Fruit fly (Drosophila melanogaster) whole organism, prepupa: Measurements from ENCODE around the gene Rcd2.
A peak's percentile ranks its signal among the peaks of the same experiment; 100 is the strongest.

Source experiments
- CG10669 ChIP-seq: fragments of 200-800 bp; sonication (Bioruptor generic); optimal IDR thresholded peaks from 3 replicates; lab custom pipeline; 2018; ENCODE audit warnings: missing biosample characterization, mild to moderate bottlenecking, missing genetic modification characterization, moderate library complexity
- CG11294 ChIP-seq: fragments of 200-800 bp; sonication (Bioruptor generic); IDR thresholded peaks from 2 replicates; pipeline ENCODE4 v1.3.6; 2022; ENCODE audit warnings: missing biosample characterization, missing genetic modification characterization
- CG15336 ChIP-seq: fragments of 200-800 bp; sonication (Bioruptor generic); IDR thresholded peaks from 2 replicates; pipeline ENCODE4 v1.3.6; 2022; ENCODE audit warnings: missing biosample characterization, missing genetic modification characterization
- CG3032 ChIP-seq: fragments of 200-800 bp; optimal IDR thresholded peaks from 2 replicates; lab custom pipeline; 2019; ENCODE audit warnings: missing biosample characterization, mild to moderate bottlenecking, missing genetic modification characterization, moderate library complexity
- CG31627 ChIP-seq: fragments of 200-800 bp; sonication (Bioruptor generic); optimal IDR thresholded peaks from 3 replicates; lab custom pipeline; 2016; ENCODE audit warnings: missing biosample characterization, missing genetic modification characterization
- CG32006 ChIP-seq: fragments of 200-800 bp; sonication (Bioruptor generic); optimal IDR thresholded peaks from 3 replicates; lab custom pipeline; 2017; ENCODE audit warnings: missing biosample characterization, mild to moderate bottlenecking, missing genetic modification characterization
- CG34406 ChIP-seq: fragments of 200-800 bp; sonication (Bioruptor generic); optimal IDR thresholded peaks from 3 replicates; lab custom pipeline; 2016; ENCODE audit warnings: missing biosample characterization, missing genetic modification characterization
- CG3919 ChIP-seq: fragments of 200-800 bp; sonication (Bioruptor generic); optimal IDR thresholded peaks from 3 replicates; lab custom pipeline; 2016; ENCODE audit warnings: missing biosample characterization, missing genetic modification characterization
- CG4318 ChIP-seq: fragments of 200-800 bp; sonication (Bioruptor generic); optimal IDR thresholded peaks from 3 replicates; lab custom pipeline; 2017; ENCODE audit warnings: missing biosample characterization, mild to moderate bottlenecking, missing genetic modification characterization
- CG6163 ChIP-seq: fragments of 200-800 bp; sonication (Bioruptor generic); IDR thresholded peaks from 3 replicates; pipeline ENCODE4 v1.3.6; 2022; ENCODE audit warnings: missing biosample characterization, missing genetic modification characterization
- CG6276 ChIP-seq: fragments of 200-800 bp; sonication (Bioruptor generic); optimal IDR thresholded peaks from 2 replicates; lab custom pipeline; 2017; ENCODE audit warnings: missing biosample characterization, mild to moderate bottlenecking, missing genetic modification characterization
- CG6792 ChIP-seq: fragments of 200-800 bp; sonication (Bioruptor generic); optimal IDR thresholded peaks from 3 replicates; lab custom pipeline; 2016; ENCODE audit warnings: missing biosample characterization, missing genetic modification characterization
- CG6854 ChIP-seq: fragments of 200-800 bp; sonication (Bioruptor generic); optimal IDR thresholded peaks from 2 replicates; lab custom pipeline; 2017; ENCODE audit warnings: missing biosample characterization, mild to moderate bottlenecking, missing genetic modification characterization
- CG8119 ChIP-seq: fragments of 200-800 bp; sonication (Bioruptor generic); IDR thresholded peaks from 3 replicates; pipeline ENCODE4 v1.3.6; 2022; ENCODE audit warnings: missing biosample characterization, missing genetic modification characterization
- CG8632 ChIP-seq: fragments of 200-800 bp; sonication (Bioruptor generic); optimal IDR thresholded peaks from 3 replicates; lab custom pipeline; 2016; ENCODE audit warnings: missing biosample characterization, missing genetic modification characterization
- CG9139 ChIP-seq: fragments of 200-800 bp; sonication (Bioruptor generic); optimal IDR thresholded peaks from 3 replicates; lab custom pipeline; 2017; ENCODE audit warnings: missing biosample characterization, mild to moderate bottlenecking, missing genetic modification characterization
- Eip78C ChIP-seq: fragments of 200-800 bp; sonication (Bioruptor generic); peaks from one replicate; lab custom pipeline; 2016; ENCODE audit warnings: missing biosample characterization, missing genetic modification characterization
- Eip93F ChIP-seq: fragments of 200-800 bp; sonication (Bioruptor generic); optimal IDR thresholded peaks from 2 replicates; lab custom pipeline; 2016; ENCODE audit warnings: missing biosample characterization, mild to moderate bottlenecking, missing genetic modification characterization
- Ets21C ChIP-seq: fragments of 200-800 bp; sonication (Bioruptor generic); optimal IDR thresholded peaks from 3 replicates; lab custom pipeline; 2016; ENCODE audit warnings: missing biosample characterization, missing genetic modification characterization
- Ets96B ChIP-seq: fragments of 200-800 bp; optimal IDR thresholded peaks from 2 replicates; lab custom pipeline; 2019; ENCODE audit warnings: missing biosample characterization, mild to moderate bottlenecking, missing genetic modification characterization, moderate library complexity
- Hr38 ChIP-seq: sonication (Bioruptor generic); optimal IDR thresholded peaks from 2 replicates; lab custom pipeline; 2016; ENCODE audit warnings: missing biosample characterization, missing genetic modification characterization
- Hr39 ChIP-seq: fragments of 200-800 bp; sonication (Bioruptor generic); optimal IDR thresholded peaks from 2 replicates; lab custom pipeline; 2016; ENCODE audit warnings: missing biosample characterization, missing genetic modification characterization
- Hr4 ChIP-seq: fragments of 200-800 bp; sonication (Bioruptor generic); optimal IDR thresholded peaks from 3 replicates; lab custom pipeline; 2016; ENCODE audit warnings: missing biosample characterization, missing genetic modification characterization
- Lpt ChIP-seq: fragments of 200-800 bp; sonication (Bioruptor generic); optimal IDR thresholded peaks from 3 replicates; lab custom pipeline; 2016; ENCODE audit warnings: missing biosample characterization, missing genetic modification characterization
- Met ChIP-seq: fragments of 200-800 bp; sonication (Bioruptor generic); optimal IDR thresholded peaks from 3 replicates; lab custom pipeline; 2016; ENCODE audit warnings: missing biosample characterization, missing genetic modification characterization
- OdsH ChIP-seq: fragments of 200-800 bp; sonication (Bioruptor generic); optimal IDR thresholded peaks from 3 replicates; lab custom pipeline; 2016; ENCODE audit warnings: missing biosample characterization, missing genetic modification characterization
- Smox ChIP-seq: fragments of 200-800 bp; sonication (Bioruptor generic); optimal IDR thresholded peaks from 3 replicates; lab custom pipeline; 2016; ENCODE audit warnings: missing biosample characterization, missing genetic modification characterization
- Sox102F ChIP-seq: fragments of 200-800 bp; sonication (Bioruptor generic); optimal IDR thresholded peaks from 2 replicates; lab custom pipeline; 2016; ENCODE audit warnings: missing biosample characterization, mild to moderate bottlenecking, missing genetic modification characterization
- Sox14 ChIP-seq: fragments of 200-800 bp; sonication (Bioruptor generic); optimal IDR thresholded peaks from 3 replicates; lab custom pipeline; 2016; ENCODE audit warnings: missing biosample characterization, missing genetic modification characterization
- Sox15 ChIP-seq: fragments of 200-800 bp; sonication (Bioruptor generic); optimal IDR thresholded peaks from 3 replicates; lab custom pipeline; 2016; ENCODE audit warnings: missing biosample characterization, missing genetic modification characterization
- achi ChIP-seq: fragments of 200-800 bp; sonication (Bioruptor generic); optimal IDR thresholded peaks from 3 replicates; lab custom pipeline; 2016; ENCODE audit warnings: missing biosample characterization, missing genetic modification characterization
- cyc ChIP-seq: fragments of 200-800 bp; sonication (Bioruptor generic); optimal IDR thresholded peaks from 3 replicates; lab custom pipeline; 2016; ENCODE audit warnings: missing biosample characterization, missing genetic modification characterization
- dac ChIP-seq: fragments of 200-800 bp; sonication (Bioruptor generic); optimal IDR thresholded peaks from 2 replicates; lab custom pipeline; 2017; ENCODE audit warnings: missing biosample characterization, mild to moderate bottlenecking, missing genetic modification characterization
- dsx ChIP-seq: fragments of 200-800 bp; optimal IDR thresholded peaks from 3 replicates; lab custom pipeline; 2019; ENCODE audit warnings: missing biosample characterization, mild to moderate bottlenecking, missing genetic modification characterization, moderate library complexity; ENCODE audit not compliant: poor library complexity, severe bottlenecking
- eg ChIP-seq: fragments of 200-800 bp; sonication (Bioruptor generic); IDR thresholded peaks from 3 replicates; pipeline ENCODE4 v1.3.6; 2022; ENCODE audit warnings: missing biosample characterization, missing genetic modification characterization
- esn ChIP-seq: fragments of 200-800 bp; sonication (Bioruptor generic); optimal IDR thresholded peaks from 2 replicates; lab custom pipeline; 2016; ENCODE audit warnings: missing biosample characterization, mild to moderate bottlenecking, missing genetic modification characterization, moderate library complexity
- fd85E ChIP-seq: fragments of 200-800 bp; sonication (Bioruptor generic); optimal IDR thresholded peaks from 3 replicates; lab custom pipeline; 2016; ENCODE audit warnings: missing biosample characterization, missing genetic modification characterization
- lz ChIP-seq: fragments of 200-800 bp; sonication (Bioruptor generic); optimal IDR thresholded peaks from 3 replicates; lab custom pipeline; 2016; ENCODE audit warnings: missing biosample characterization, missing genetic modification characterization
- pdm3 ChIP-seq: fragments of 200-800 bp; sonication (Bioruptor generic); optimal IDR thresholded peaks from 3 replicates; lab custom pipeline; 2016; ENCODE audit warnings: missing biosample characterization, missing genetic modification characterization
- salr ChIP-seq, 2 experiments: fragments of 200-800 bp; sonication (Bioruptor generic); optimal IDR thresholded peaks; 3 replicates each; lab custom pipeline; 2016 to 2018; ENCODE audit warnings: missing biosample characterization in 2 of 2, missing genetic modification characterization in 2 of 2, mild to moderate bottlenecking in 1 of 2
- spab ChIP-seq: fragments of 200-800 bp; sonication (Bioruptor generic); optimal IDR thresholded peaks from 2 replicates; lab custom pipeline; 2017; ENCODE audit warnings: missing biosample characterization, mild to moderate bottlenecking, missing genetic modification characterization, missing genetic modification reagents
- ss ChIP-seq, 2 experiments: fragments of 200-800 bp; sonication (Bioruptor generic); optimal IDR thresholded peaks; 2 replicates in 1 of 2; 3 replicates in 1 of 2; lab custom pipeline; 2017 to 2018; ENCODE audit warnings: mild to moderate bottlenecking in 2 of 2, missing biosample characterization in 2 of 2, missing genetic modification characterization in 2 of 2, moderate library complexity in 1 of 2
- svp ChIP-seq: fragments of 200-800 bp; sonication (Bioruptor generic); peaks from one replicate; lab custom pipeline; 2016; ENCODE audit warnings: missing biosample characterization, missing genetic modification characterization
- topi ChIP-seq: fragments of 200-800 bp; sonication (Bioruptor generic); optimal IDR thresholded peaks from 3 replicates; lab custom pipeline; 2016; ENCODE audit warnings: missing biosample characterization, missing genetic modification characterization
- vri ChIP-seq: fragments of 200-800 bp; sonication (Bioruptor generic); optimal IDR thresholded peaks from 3 replicates; lab custom pipeline; 2016; ENCODE audit warnings: missing biosample characterization, mild to moderate bottlenecking, missing genetic modification characterization

Rcd2 gene

DNA sequence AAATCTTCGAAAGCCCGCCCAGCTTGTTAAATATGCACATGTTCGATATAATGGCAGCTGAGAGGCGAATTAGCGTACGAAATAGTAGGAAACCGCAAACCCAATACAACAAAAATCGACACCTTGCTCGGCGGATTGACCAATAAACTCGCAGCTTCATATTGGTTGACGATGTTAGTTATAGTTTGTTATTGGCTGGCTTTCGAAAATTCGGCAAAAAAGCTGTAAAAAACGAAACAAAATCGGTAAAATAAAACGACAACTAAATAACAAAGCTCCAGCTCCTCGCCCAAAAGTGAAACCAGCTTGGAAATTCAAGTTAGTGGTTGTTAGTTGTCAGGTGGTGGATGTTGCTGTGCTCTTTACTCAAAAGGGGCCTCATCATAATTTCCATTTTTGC lies 23.6 kb upstream of the Rcd2 start:
- TF ChIP-seq Eip93F (no peak), CG8119 (peak; percentile 51; the same call in 1 of the 3 replicates), vri (no peak), svp (GFP tag; lab: Kevin White, UChicago) (no peak), Ets21C (GFP tag; lab: Kevin White, UChicago) (no peak), CG15336 (peak; percentile 29; the same call in 1 of the 2 replicates), CG10669 (GFP tag; lab: Kevin White, UChicago) (no peak), Sox15 (GFP tag; lab: Kevin White, UChicago) (no peak), ss (GFP tag; optimal IDR thresholded peaks at IDR 0.05; lab: Kevin White, UChicago) (no peak), Met (GFP tag; lab: Kevin White, UChicago) (no peak)

dm6 chr3L:20562649-20563048 lies 22.4 kb upstream of the Rcd2 start:
- TF ChIP-seq salr (GFP tag; optimal IDR thresholded peaks at IDR 0.05; lab: Kevin White, UChicago) (peak in 1 of 2 experiments; percentile 47), Eip78C (peak; percentile 83), CG4318 (GFP tag; lab: Kevin White, UChicago) (peak; percentile 53), CG32006 (GFP tag; lab: Kevin White, UChicago) (peak; percentile 80), Hr4 (GFP tag; lab: Kevin White, UChicago) (peak; percentile 64), OdsH (GFP tag; lab: Kevin White, UChicago) (peak; percentile 28), cyc (GFP tag; lab: Kevin White, UChicago) (no peak), esn (GFP tag; lab: Kevin White, UChicago) (peak; percentile 7), Ets96B (tag; lab: Kevin White, UChicago) (peak; percentile 35), CG15336 (peak; percentile 70), spab (GFP tag; lab: Kevin White, UChicago) (no peak), CG6276 (peak; percentile 20), achi (GFP tag; lab: Kevin White, UChicago) (peak; percentile 27), CG3919 (GFP tag; lab: Kevin White, UChicago) (peak; percentile 19), dsx (GFP tag; lab: Kevin White, UChicago) (peak; percentile 53), pdm3 (peak; percentile 22), Sox15 (GFP tag; lab: Kevin White, UChicago) (no peak), CG3032 (tag; lab: Kevin White, UChicago) (peak; percentile 5), CG8632 (GFP tag; lab: Kevin White, UChicago) (no peak), CG8119 (peak; percentile 59)

- TF ChIP-seq Hr39, result peak; percentile 7
- TF ChIP-seq CG6854, result no peak
- TF ChIP-seq vri, result no peak
- peak; percentile 9 for TF ChIP-seq Hr4 (GFP tag; lab: Kevin White, UChicago)
- peak; percentile 7 for TF ChIP-seq Smox
- TF ChIP-seq CG6792, result no peak
- TF ChIP-seq CG10669 (GFP tag; lab: Kevin White, UChicago), result no peak
- no peak for TF ChIP-seq CG15336
- peak; percentile 1 for TF ChIP-seq topi (GFP tag; lab: Kevin White, UChicago)
- no peak for TF ChIP-seq Hr38 (GFP tag; lab: Kevin White, UChicago)
- TF ChIP-seq Met (GFP tag; lab: Kevin White, UChicago), result peak; percentile 45
- no peak for TF ChIP-seq Lpt
- peak; percentile 4 for TF ChIP-seq esn (GFP tag; lab: Kevin White, UChicago)
- no peak for TF ChIP-seq Ets96B (tag; lab: Kevin White, UChicago)
- TF ChIP-seq fd85E, result no peak
- TF ChIP-seq lz (GFP tag; lab: Kevin White, UChicago), result no peak
- TF ChIP-seq CG34406 (GFP tag; lab: Kevin White, UChicago), result peak; percentile 2
- TF ChIP-seq eg (GFP tag; lab: Robert Waterston, UW), result peak; percentile 18; the same call in 1 of the 3 replicates
- no peak for TF ChIP-seq CG6276
- TF ChIP-seq CG3919 (GFP tag; lab: Kevin White, UChicago), result peak; percentile 18
- no peak for TF ChIP-seq CG9139 (GFP tag; lab: Kevin White, UChicago)
- peak; percentile 11 for TF ChIP-seq CG31627
- no peak for TF ChIP-seq spab (GFP tag; lab: Kevin White, UChicago)
- TF ChIP-seq Eip78C, result peak; percentile 64
- no peak for TF ChIP-seq Sox14
- no peak for TF ChIP-seq dac
- TF ChIP-seq cyc (GFP tag; lab: Kevin White, UChicago), result no peak
- no peak for TF ChIP-seq CG6163 (GFP tag; lab: Robert Waterston, UW)
- no peak for TF ChIP-seq ss (GFP tag; optimal IDR thresholded peaks at IDR 0.05; lab: Kevin White, UChicago)
- no peak for TF ChIP-seq salr (GFP tag; optimal IDR thresholded peaks at IDR 0.05; lab: Kevin White, UChicago)
- TF ChIP-seq dsx (GFP tag; lab: Kevin White, UChicago), result no peak
- peak; percentile 27 for TF ChIP-seq Sox102F (GFP tag; lab: Kevin White, UChicago)
- TF ChIP-seq pdm3, result peak; percentile 32
- no peak for TF ChIP-seq CG11294 (GFP tag; lab: Robert Waterston, UW)
- TF ChIP-seq CG32006 (GFP tag; lab: Kevin White, UChicago), result peak; percentile 35
- TF ChIP-seq OdsH (GFP tag; lab: Kevin White, UChicago), result peak; percentile 41
- no peak for TF ChIP-seq CG8119
Measured at dm6 chr3L:20557065-20557464, 16.8 kb upstream of the Rcd2 start.
